Fruit fly (Drosophila melanogaster) whole organism, prepupa: ENCODE data around the gene MESR6.

Experiments
- CG10631 ChIP-seq: fragments of 200-800 bp; sonication (Bioruptor generic); optimal IDR thresholded peaks from 2 replicates; lab custom pipeline; 2016; ENCODE audit warnings: missing biosample characterization, missing genetic modification characterization
- CG10669 ChIP-seq: fragments of 200-800 bp; sonication (Bioruptor generic); optimal IDR thresholded peaks from 3 replicates; lab custom pipeline; 2018; ENCODE audit warnings: missing biosample characterization, mild to moderate bottlenecking, missing genetic modification characterization, moderate library complexity
- CG11762 ChIP-seq: fragments of 200-800 bp; sonication (Bioruptor generic); optimal IDR thresholded peaks from 3 replicates; lab custom pipeline; 2016; ENCODE audit warnings: missing biosample characterization, missing genetic modification characterization; ENCODE audit not compliant: insufficient read depth
- CG15336 ChIP-seq: fragments of 200-800 bp; sonication (Bioruptor generic); IDR thresholded peaks from 2 replicates; pipeline ENCODE4 v1.3.6; 2022; ENCODE audit warnings: missing biosample characterization, missing genetic modification characterization
- CG16779 ChIP-seq: fragments of 200-800 bp; sonication (Bioruptor generic); optimal IDR thresholded peaks from 3 replicates; lab custom pipeline; 2017; ENCODE audit warnings: missing biosample characterization, mild to moderate bottlenecking, missing genetic modification characterization
- CG32006 ChIP-seq: fragments of 200-800 bp; sonication (Bioruptor generic); optimal IDR thresholded peaks from 3 replicates; lab custom pipeline; 2017; ENCODE audit warnings: missing biosample characterization, mild to moderate bottlenecking, missing genetic modification characterization
- CG34406 ChIP-seq: fragments of 200-800 bp; sonication (Bioruptor generic); optimal IDR thresholded peaks from 3 replicates; lab custom pipeline; 2016; ENCODE audit warnings: missing biosample characterization, missing genetic modification characterization
- CG3919 ChIP-seq: fragments of 200-800 bp; sonication (Bioruptor generic); optimal IDR thresholded peaks from 3 replicates; lab custom pipeline; 2016; ENCODE audit warnings: missing biosample characterization, missing genetic modification characterization
- CG4318 ChIP-seq: fragments of 200-800 bp; sonication (Bioruptor generic); optimal IDR thresholded peaks from 3 replicates; lab custom pipeline; 2017; ENCODE audit warnings: missing biosample characterization, mild to moderate bottlenecking, missing genetic modification characterization
- CG6163 ChIP-seq: fragments of 200-800 bp; sonication (Bioruptor generic); IDR thresholded peaks from 3 replicates; pipeline ENCODE4 v1.3.6; 2022; ENCODE audit warnings: missing biosample characterization, missing genetic modification characterization
- CG6276 ChIP-seq: fragments of 200-800 bp; sonication (Bioruptor generic); optimal IDR thresholded peaks from 2 replicates; lab custom pipeline; 2017; ENCODE audit warnings: missing biosample characterization, mild to moderate bottlenecking, missing genetic modification characterization
- CG6792 ChIP-seq: fragments of 200-800 bp; sonication (Bioruptor generic); optimal IDR thresholded peaks from 3 replicates; lab custom pipeline; 2016; ENCODE audit warnings: missing biosample characterization, missing genetic modification characterization
- CG6808 ChIP-seq: fragments of 200-800 bp; sonication (Bioruptor generic); optimal IDR thresholded peaks from 3 replicates; lab custom pipeline; 2017; ENCODE audit warnings: missing biosample characterization, missing genetic modification characterization, mild to moderate bottlenecking, moderate library complexity, missing genetic modification reagents
- CG6854 ChIP-seq: fragments of 200-800 bp; sonication (Bioruptor generic); optimal IDR thresholded peaks from 2 replicates; lab custom pipeline; 2017; ENCODE audit warnings: missing biosample characterization, mild to moderate bottlenecking, missing genetic modification characterization
- CG7368 ChIP-seq: fragments of 200-800 bp; sonication (Bioruptor generic); optimal IDR thresholded peaks from 3 replicates; lab custom pipeline; 2016; ENCODE audit warnings: missing biosample characterization, missing genetic modification characterization
- CG8119 ChIP-seq: fragments of 200-800 bp; sonication (Bioruptor generic); IDR thresholded peaks from 3 replicates; pipeline ENCODE4 v1.3.6; 2022; ENCODE audit warnings: missing biosample characterization, missing genetic modification characterization
- CG8319 ChIP-seq: fragments of 200-800 bp; sonication (Bioruptor generic); optimal IDR thresholded peaks from 3 replicates; lab custom pipeline; 2016; ENCODE audit warnings: missing biosample characterization, missing genetic modification characterization
- CG8632 ChIP-seq: fragments of 200-800 bp; sonication (Bioruptor generic); optimal IDR thresholded peaks from 3 replicates; lab custom pipeline; 2016; ENCODE audit warnings: missing biosample characterization, missing genetic modification characterization
- Eip75B ChIP-seq: fragments of 200-800 bp; sonication (Bioruptor generic); optimal IDR thresholded peaks from 3 replicates; lab custom pipeline; 2016; ENCODE audit warnings: missing biosample characterization, missing genetic modification characterization
- Eip78C ChIP-seq: fragments of 200-800 bp; sonication (Bioruptor generic); peaks from one replicate; lab custom pipeline; 2016; ENCODE audit warnings: missing biosample characterization, missing genetic modification characterization
- Ets21C ChIP-seq: fragments of 200-800 bp; sonication (Bioruptor generic); optimal IDR thresholded peaks from 3 replicates; lab custom pipeline; 2016; ENCODE audit warnings: missing biosample characterization, missing genetic modification characterization
- Ets96B ChIP-seq: fragments of 200-800 bp; optimal IDR thresholded peaks from 2 replicates; lab custom pipeline; 2019; ENCODE audit warnings: missing biosample characterization, mild to moderate bottlenecking, missing genetic modification characterization, moderate library complexity
- Hr39 ChIP-seq: fragments of 200-800 bp; sonication (Bioruptor generic); optimal IDR thresholded peaks from 2 replicates; lab custom pipeline; 2016; ENCODE audit warnings: missing biosample characterization, missing genetic modification characterization
- Hr4 ChIP-seq: fragments of 200-800 bp; sonication (Bioruptor generic); optimal IDR thresholded peaks from 3 replicates; lab custom pipeline; 2016; ENCODE audit warnings: missing biosample characterization, missing genetic modification characterization
- Lpt ChIP-seq: fragments of 200-800 bp; sonication (Bioruptor generic); optimal IDR thresholded peaks from 3 replicates; lab custom pipeline; 2016; ENCODE audit warnings: missing biosample characterization, missing genetic modification characterization
- OdsH ChIP-seq: fragments of 200-800 bp; sonication (Bioruptor generic); optimal IDR thresholded peaks from 3 replicates; lab custom pipeline; 2016; ENCODE audit warnings: missing biosample characterization, missing genetic modification characterization
- Sox102F ChIP-seq: fragments of 200-800 bp; sonication (Bioruptor generic); optimal IDR thresholded peaks from 2 replicates; lab custom pipeline; 2016; ENCODE audit warnings: missing biosample characterization, mild to moderate bottlenecking, missing genetic modification characterization
- Sox15 ChIP-seq: fragments of 200-800 bp; sonication (Bioruptor generic); optimal IDR thresholded peaks from 3 replicates; lab custom pipeline; 2016; ENCODE audit warnings: missing biosample characterization, missing genetic modification characterization
- achi ChIP-seq: fragments of 200-800 bp; sonication (Bioruptor generic); optimal IDR thresholded peaks from 3 replicates; lab custom pipeline; 2016; ENCODE audit warnings: missing biosample characterization, missing genetic modification characterization
- acj6 ChIP-seq: fragments of 200-800 bp; sonication (Bioruptor generic); optimal IDR thresholded peaks from 3 replicates; lab custom pipeline; 2016; ENCODE audit warnings: missing biosample characterization, missing genetic modification characterization
- cyc ChIP-seq: fragments of 200-800 bp; sonication (Bioruptor generic); optimal IDR thresholded peaks from 3 replicates; lab custom pipeline; 2016; ENCODE audit warnings: missing biosample characterization, missing genetic modification characterization
- dac ChIP-seq: fragments of 200-800 bp; sonication (Bioruptor generic); optimal IDR thresholded peaks from 2 replicates; lab custom pipeline; 2017; ENCODE audit warnings: missing biosample characterization, mild to moderate bottlenecking, missing genetic modification characterization
- dsx ChIP-seq: fragments of 200-800 bp; optimal IDR thresholded peaks from 3 replicates; lab custom pipeline; 2019; ENCODE audit warnings: missing biosample characterization, mild to moderate bottlenecking, missing genetic modification characterization, moderate library complexity; ENCODE audit not compliant: poor library complexity, severe bottlenecking
- esn ChIP-seq: fragments of 200-800 bp; sonication (Bioruptor generic); optimal IDR thresholded peaks from 2 replicates; lab custom pipeline; 2016; ENCODE audit warnings: missing biosample characterization, mild to moderate bottlenecking, missing genetic modification characterization, moderate library complexity
- fd59A ChIP-seq: fragments of 200-800 bp; sonication (Bioruptor generic); optimal IDR thresholded peaks from 2 replicates; lab custom pipeline; 2017; ENCODE audit warnings: missing biosample characterization, mild to moderate bottlenecking, missing genetic modification characterization, missing genetic modification reagents
- fd85E ChIP-seq: fragments of 200-800 bp; sonication (Bioruptor generic); optimal IDR thresholded peaks from 3 replicates; lab custom pipeline; 2016; ENCODE audit warnings: missing biosample characterization, missing genetic modification characterization
- fkh ChIP-seq: fragments of 200-800 bp; sonication (Bioruptor generic); optimal IDR thresholded peaks from 3 replicates; lab custom pipeline; 2017; ENCODE audit warnings: missing biosample characterization, mild to moderate bottlenecking, missing genetic modification characterization, moderate library complexity
- lz ChIP-seq: fragments of 200-800 bp; sonication (Bioruptor generic); optimal IDR thresholded peaks from 3 replicates; lab custom pipeline; 2016; ENCODE audit warnings: missing biosample characterization, missing genetic modification characterization
- net ChIP-seq: fragments of 200-800 bp; sonication (Bioruptor generic); optimal IDR thresholded peaks from 3 replicates; lab custom pipeline; 2016; ENCODE audit warnings: missing biosample characterization, missing genetic modification characterization
- salr ChIP-seq, 2 experiments: fragments of 200-800 bp; sonication (Bioruptor generic); optimal IDR thresholded peaks; 3 replicates each; lab custom pipeline; 2016 to 2018; ENCODE audit warnings: missing biosample characterization in 2 of 2, missing genetic modification characterization in 2 of 2, mild to moderate bottlenecking in 1 of 2
- spab ChIP-seq: fragments of 200-800 bp; sonication (Bioruptor generic); optimal IDR thresholded peaks from 2 replicates; lab custom pipeline; 2017; ENCODE audit warnings: missing biosample characterization, mild to moderate bottlenecking, missing genetic modification characterization, missing genetic modification reagents
- ss ChIP-seq, 2 experiments: fragments of 200-800 bp; sonication (Bioruptor generic); optimal IDR thresholded peaks; 2 replicates in 1 of 2; 3 replicates in 1 of 2; lab custom pipeline; 2017 to 2018; ENCODE audit warnings: mild to moderate bottlenecking in 2 of 2, missing biosample characterization in 2 of 2, missing genetic modification characterization in 2 of 2, moderate library complexity in 1 of 2
- svp ChIP-seq: fragments of 200-800 bp; sonication (Bioruptor generic); peaks from one replicate; lab custom pipeline; 2016; ENCODE audit warnings: missing biosample characterization, missing genetic modification characterization
- vri ChIP-seq: fragments of 200-800 bp; sonication (Bioruptor generic); optimal IDR thresholded peaks from 3 replicates; lab custom pipeline; 2016; ENCODE audit warnings: missing biosample characterization, mild to moderate bottlenecking, missing genetic modification characterization

The MESR6 gene

DNA sequence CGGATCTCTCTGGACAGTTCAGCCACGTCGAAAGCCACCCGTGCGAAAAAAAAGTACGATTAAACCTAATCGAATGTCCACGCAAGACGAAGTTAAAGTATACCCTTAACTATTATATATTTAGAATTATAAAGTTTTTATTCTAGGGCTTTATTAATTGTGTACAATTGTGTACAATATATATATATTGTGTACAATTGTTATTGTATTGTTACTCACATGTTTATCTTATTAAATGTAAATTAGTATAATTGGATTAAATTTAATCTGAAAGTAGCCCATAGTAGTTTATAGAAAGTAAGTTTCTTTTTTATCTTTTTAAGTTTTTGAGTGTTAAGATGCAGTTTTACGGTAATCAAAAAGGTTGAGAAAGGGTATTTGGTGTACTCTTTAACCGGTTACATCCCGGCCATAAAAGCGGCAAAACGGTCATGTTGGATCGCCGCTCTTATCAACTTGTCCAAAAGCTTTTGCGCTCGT lies 39.1 kb upstream of the MESR6 start, which contains the start of gene CG43407:
TSS of gene CG43407 (minus strand) at position 51 of the 480 bp plus-strand sequence.
- TF ChIP-seq esn (GFP tag; lab: Kevin White, UChicago): peak; percentile 34
- TF ChIP-seq Ets96B (tag; lab: Kevin White, UChicago): peak; percentile 28
- 0 out of 2 replicates have a peak, but pooled peaks have one; percentile 11 for TF ChIP-seq CG15336 (GFP tag; lab: Robert Waterston, UW)
- peak; percentile 10 for TF ChIP-seq dsx (GFP tag; lab: Kevin White, UChicago)
- peak; percentile 76 for TF ChIP-seq Eip78C (GFP tag; lab: Kevin White, UChicago)
- peak; percentile 56 for TF ChIP-seq CG32006 (GFP tag; lab: Kevin White, UChicago)
- TF ChIP-seq Lpt (GFP tag; lab: Kevin White, UChicago): no peak
- peak; percentile 44 for TF ChIP-seq CG8632
- TF ChIP-seq fd59A (GFP tag; lab: Kevin White, UChicago): peak; percentile 18
- TF ChIP-seq Sox15 (GFP tag; lab: Kevin White, UChicago): no peak
- peak; percentile 1 for TF ChIP-seq CG4318 (GFP tag; lab: Kevin White, UChicago)
- TF ChIP-seq achi (GFP tag; lab: Kevin White, UChicago): peak; percentile 45
- peak; percentile 53 for TF ChIP-seq OdsH
- TF ChIP-seq cyc: no peak
- peak in 1 of 2 experiments; percentile 25 for TF ChIP-seq salr (GFP tag; optimal IDR thresholded peaks at IDR 0.05; lab: Kevin White, UChicago)
- no peak for TF ChIP-seq fd85E (GFP tag; lab: Kevin White, UChicago)
- no peak for TF ChIP-seq CG7368 (GFP tag; lab: Kevin White, UChicago)
- peak; percentile 55 for TF ChIP-seq CG34406 (GFP tag; lab: Kevin White, UChicago)
- no peak for TF ChIP-seq CG16779 (tag; lab: Kevin White, UChicago)
- 0 out of 3 replicates have a peak, but pooled peaks have one; percentile 16 for TF ChIP-seq CG8119 (GFP tag; lab: Robert Waterston, UW)
- TF ChIP-seq CG6792 (GFP tag; lab: Kevin White, UChicago): peak; percentile 8
- peak; percentile 6 for TF ChIP-seq net (GFP tag; lab: Kevin White, UChicago)
- peak; percentile 15 for TF ChIP-seq acj6
- peak; percentile 23 for TF ChIP-seq svp (GFP tag; lab: Kevin White, UChicago)
- TF ChIP-seq CG6276 (GFP tag; lab: Kevin White, UChicago): no peak
- TF ChIP-seq Eip75B (GFP tag; lab: Kevin White, UChicago): no peak
- TF ChIP-seq ss (GFP tag; optimal IDR thresholded peaks at IDR 0.05; lab: Kevin White, UChicago): peak in 1 of 2 experiments; percentile 40

DNA sequence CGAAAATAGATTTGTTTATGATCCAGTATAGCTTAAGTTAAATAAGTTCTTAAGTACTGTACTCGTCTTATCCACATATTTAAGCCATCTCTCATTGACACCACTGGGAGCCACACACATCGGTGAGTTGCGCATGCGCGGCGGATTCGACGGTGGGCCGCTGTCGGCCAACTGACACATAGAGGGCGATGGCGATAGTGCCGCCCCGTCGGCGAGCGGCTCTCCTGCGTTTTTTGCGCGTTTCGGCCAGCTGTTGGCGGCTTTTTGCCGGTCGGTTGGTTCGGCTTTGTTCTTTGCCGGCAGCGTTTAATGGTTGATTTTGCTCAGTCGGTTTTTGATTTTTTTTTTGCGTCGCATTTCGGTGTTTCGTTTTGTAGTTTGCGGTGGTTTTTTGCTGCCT lies 38.2 kb upstream of the MESR6 start:
- TF ChIP-seq CG6163 (GFP tag; lab: Robert Waterston, UW) (peak; percentile 44; the same call in 1 of the 3 replicates), Sox102F (GFP tag; lab: Kevin White, UChicago) (no peak), CG34406 (GFP tag; lab: Kevin White, UChicago) (no peak), esn (GFP tag; lab: Kevin White, UChicago) (no peak), dsx (GFP tag; lab: Kevin White, UChicago) (no peak), dac (GFP tag; lab: Kevin White, UChicago) (no peak), CG6854 (no peak), CG6808 (GFP tag; lab: Kevin White, UChicago) (peak; percentile 24), Ets21C (GFP tag; lab: Kevin White, UChicago) (no peak), CG8319 (GFP tag; lab: Kevin White, UChicago) (no peak), ss (GFP tag; optimal IDR thresholded peaks at IDR 0.05; lab: Kevin White, UChicago) (peak in 1 of 2 experiments; percentile 1), CG7368 (GFP tag; lab: Kevin White, UChicago) (no peak), CG10631 (GFP tag; lab: Kevin White, UChicago) (no peak)
- TF ChIP-seq, all 60 proteins: peak for 3

DNA sequence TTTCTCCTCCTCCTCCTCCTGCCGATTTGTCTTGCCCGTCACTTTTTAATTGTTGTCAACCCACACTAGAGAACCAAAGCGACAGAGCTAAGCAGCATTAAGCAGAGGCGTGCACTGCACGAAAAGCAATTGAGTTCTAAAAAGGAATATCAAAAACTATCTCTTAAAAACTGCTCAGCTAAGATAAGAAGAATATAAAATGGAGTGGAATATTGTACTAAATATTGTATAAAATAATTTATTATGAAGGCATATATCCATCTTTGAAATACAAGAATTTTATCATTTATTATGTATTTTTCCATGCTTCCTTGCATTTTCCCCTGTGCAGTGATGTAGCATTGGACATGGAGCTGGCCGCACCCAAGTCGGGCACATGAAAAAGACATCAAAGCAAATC lies 37.4 kb upstream of the MESR6 start:
- TF ChIP-seq dac (GFP tag; lab: Kevin White, UChicago) (no peak), CG3919 (GFP tag; lab: Kevin White, UChicago) (peak; percentile 32), fkh (GFP tag; lab: Kevin White, UChicago) (no peak), CG6854 (no peak), cyc (no peak), Eip75B (GFP tag; lab: Kevin White, UChicago) (no peak), Hr4 (GFP tag; lab: Kevin White, UChicago) (peak; percentile 24), Sox102F (GFP tag; lab: Kevin White, UChicago) (peak; percentile 17), salr (GFP tag; optimal IDR thresholded peaks at IDR 0.05; lab: Kevin White, UChicago) (peak in 1 of 2 experiments; percentile 49), Hr39 (no peak), Eip78C (GFP tag; lab: Kevin White, UChicago) (peak; percentile 92), CG10669 (peak; percentile 53), spab (GFP tag; lab: Kevin White, UChicago) (peak; percentile 29), CG11762 (GFP tag; lab: Kevin White, UChicago) (peak; percentile 4), CG32006 (GFP tag; lab: Kevin White, UChicago) (peak; percentile 61), OdsH (peak; percentile 46), vri (GFP tag; lab: Kevin White, UChicago) (no peak), CG7368 (GFP tag; lab: Kevin White, UChicago) (peak; percentile 5), Ets96B (tag; lab: Kevin White, UChicago) (peak; percentile 72), CG6808 (GFP tag; lab: Kevin White, UChicago) (peak; percentile 47), CG16779 (tag; lab: Kevin White, UChicago) (peak; percentile 3), lz (GFP tag; lab: Kevin White, UChicago) (peak; percentile 21)
